Worm (Caenorhabditis elegans): ENCODE data around the gene dnj-14.

DNA sequence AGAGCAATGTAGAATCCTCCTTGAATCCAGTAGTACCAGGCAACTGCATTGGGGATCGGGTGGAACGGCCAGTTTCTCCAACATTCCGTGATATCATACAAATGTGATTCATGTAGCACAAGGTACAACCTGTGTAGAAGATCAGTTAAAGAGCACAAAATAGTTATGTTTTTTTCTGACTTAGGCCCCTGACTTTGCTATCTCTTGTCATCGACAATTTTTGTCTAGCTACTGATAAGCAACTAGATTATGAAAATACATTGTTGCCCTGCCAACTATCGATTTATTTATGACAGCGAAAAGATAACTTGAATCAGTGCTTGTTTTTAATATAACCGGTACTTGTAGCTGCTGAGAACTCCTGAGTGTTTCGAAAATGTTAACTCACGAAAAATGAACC is 13.3 kb downstream of the dnj-14 start:
- TF ChIP-seq hlh-30 (tag; optimal IDR thresholded peaks at IDR 0.05; ENCODE audit: insufficient read depth) (peak; percentile 3), ceh-82 (tag; optimal IDR thresholded peaks at IDR 0.05) (no peak), hlh-11 (tag; optimal IDR thresholded peaks at IDR 0.05) (peak; percentile 80), gei-8 (GFP tag; optimal IDR thresholded peaks at IDR 0.05) (no peak), ama-1 (optimal IDR thresholded peaks at IDR 0.05) (no peak), unc-62 (GFP tag; optimal IDR thresholded peaks at IDR 0.05 in 1 of 2) (no peak), unc-62 (tag; optimal IDR thresholded peaks at IDR 0.05) (no peak), pha-4 (GFP tag; IDR thresholded peaks at IDR 0.05) (no peak), pha-4 (tag; optimal IDR thresholded peaks at IDR 0.05) (no peak), aha-1 (tag) (peak; percentile 17), Y75B8A.6 (GFP tag; IDR thresholded peaks at IDR 0.05) (no peak), F10B5.3 (tag; optimal IDR thresholded peaks at IDR 0.05) (no peak), nhr-41 (GFP tag; IDR thresholded peaks at IDR 0.05) (no peak), D1046.2 (GFP tag; IDR thresholded peaks at IDR 0.05) (no peak)

Measured in whole organism, L4 larva.